Fruit fly (Drosophila melanogaster) S2 (cell line): Measurements from ENCODE around the gene TwdlZ.

Source experiments
- CG8478 ChIP-seq: fragments of >200 bp; optimal IDR thresholded peaks from 2 replicates; lab custom pipeline; 2018
- CTCF ChIP-seq, 2 experiments: fragments of >200 bp; optimal IDR thresholded peaks; 2 replicates each; lab custom pipeline; 2018

- TF ChIP-seq CG8478 (lab: Kevin White, UChicago), result no peak
- no peak for TF ChIP-seq CTCF (optimal IDR thresholded peaks at IDR 0.05; lab: Kevin White, UChicago)
These were observed 37.1 kb downstream of the TwdlZ start for dm6 chrX:16775083-16775482.
